Worm (Caenorhabditis elegans): ENCODE data around the gene ZK688.11.

The ZK688.11 gene

ce11 chrIII:7891573-7892306, 7.0 kb upstream of the ZK688.11 start, which contains the start of the genes ZK688.5 and fahd-1 (continued):
- no peak for TF ChIP-seq nhr-237 (tag; optimal IDR thresholded peaks at IDR 0.05)
- TF ChIP-seq skn-1 (tag; optimal IDR thresholded peaks at IDR 0.05) = no peak
- TF ChIP-seq lsy-12 (tag; optimal IDR thresholded peaks at IDR 0.05) = peak; percentile 68
- TF ChIP-seq mdl-1 (tag; optimal IDR thresholded peaks at IDR 0.05) = peak; percentile 51
- TF ChIP-seq nhr-11 (tag; optimal IDR thresholded peaks at IDR 0.05) = no peak
- peak; percentile 80 for TF ChIP-seq pha-4 (tag; optimal IDR thresholded peaks at IDR 0.05)
- TF ChIP-seq elt-3 (tag; optimal IDR thresholded peaks at IDR 0.05) = no peak
- no peak for TF ChIP-seq nhr-77 (tag; optimal IDR thresholded peaks at IDR 0.05)
- peak; percentile 38 for TF ChIP-seq nhr-76 (tag; optimal IDR thresholded peaks at IDR 0.05)
- TF ChIP-seq fkh-2 (tag; optimal IDR thresholded peaks at IDR 0.05) = no peak
- TF ChIP-seq fos-1 (tag; optimal IDR thresholded peaks at IDR 0.05) = no peak
- TF ChIP-seq hmg-11 (tag; optimal IDR thresholded peaks at IDR 0.05) = peak; percentile 77

- no peak for TF ChIP-seq unc-62 (GFP tag; optimal IDR thresholded peaks at IDR 0.05)
- TF ChIP-seq nhr-43 (tag; optimal IDR thresholded peaks at IDR 0.05; ENCODE audit: poor library complexity, severe bottlenecking) = no peak
- TF ChIP-seq jun-1 (tag; optimal IDR thresholded peaks at IDR 0.05) = no peak
- TF ChIP-seq nhr-237 (tag; optimal IDR thresholded peaks at IDR 0.05) = no peak
- TF ChIP-seq elt-2 (tag; optimal IDR thresholded peaks at IDR 0.05) = no peak
- no peak for TF ChIP-seq nfya-1 (tag; optimal IDR thresholded peaks at IDR 0.05; ENCODE audit: insufficient read depth)
- no peak for TF ChIP-seq nhr-23 (tag; optimal IDR thresholded peaks at IDR 0.05)
- no peak for TF ChIP-seq lin-15B (tag; optimal IDR thresholded peaks at IDR 0.05)
- no peak for TF ChIP-seq unc-39 (tag; optimal IDR thresholded peaks at IDR 0.05)
- TF ChIP-seq fkh-10 (GFP tag; optimal IDR thresholded peaks at IDR 0.05) = no peak
- TF ChIP-seq snpc-4 (tag; optimal IDR thresholded peaks at IDR 0.05) = no peak
Measured at ce11 chrIII:7889036-7889435, 4.3 kb upstream of the ZK688.11 start.

DNA sequence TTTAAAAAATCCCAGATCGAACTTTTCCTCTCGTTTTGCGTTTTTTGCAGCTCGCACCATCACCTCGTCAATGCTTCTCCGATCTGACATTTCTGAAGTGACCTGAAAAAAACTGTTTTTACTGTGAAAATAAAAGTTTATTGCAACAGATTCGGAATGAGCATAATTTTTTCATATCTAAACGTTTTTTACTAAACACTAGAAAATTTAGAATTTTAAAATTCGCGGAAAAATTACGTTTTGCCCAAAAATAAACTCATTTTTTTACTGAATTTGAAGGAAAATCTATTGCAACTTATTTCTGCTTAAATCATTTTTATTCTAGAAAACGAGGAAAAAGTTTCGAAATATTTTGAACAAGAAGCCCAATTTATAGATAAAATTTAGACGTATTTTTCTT, 1.9 kb downstream of the ZK688.11 start, which contains the start of gene ZK688.9:
Gene ZK688.9 (minus strand): TSS at position 101 of the 400 bp plus-strand sequence.
- TF ChIP-seq nhr-25 (tag; optimal IDR thresholded peaks at IDR 0.05) (no peak), elt-1 (tag; optimal IDR thresholded peaks at IDR 0.05) (no peak), mdl-1 (tag; optimal IDR thresholded peaks at IDR 0.05) (no peak)

DNA sequence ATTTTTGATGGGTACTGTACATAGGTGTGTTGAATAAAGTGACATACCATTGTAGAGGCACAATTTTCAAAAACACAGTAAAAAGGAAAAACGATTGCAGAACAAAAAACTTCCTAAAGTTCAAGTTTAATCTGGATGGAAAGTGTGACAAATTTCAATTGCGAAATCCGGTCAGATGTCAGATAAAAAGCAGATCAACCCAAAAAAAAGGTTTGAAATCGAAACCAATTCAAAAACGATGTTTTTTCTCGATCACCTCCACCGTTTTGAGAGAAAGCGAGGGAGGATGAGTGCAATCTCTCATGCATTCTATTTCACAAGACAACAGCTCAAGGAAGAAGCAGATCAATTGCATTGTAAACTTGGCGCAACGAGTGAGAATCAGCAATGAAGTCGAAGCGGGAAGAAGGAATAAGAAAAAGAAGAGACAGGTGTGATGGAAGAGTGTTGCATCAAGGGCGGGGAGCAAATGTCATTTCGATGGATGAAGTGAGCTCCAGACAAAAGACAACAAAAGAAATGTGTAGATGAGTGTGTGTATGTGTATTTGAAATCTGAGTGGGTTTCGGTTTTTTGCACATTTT, 4.5 kb downstream of the ZK688.11 start:
- TF ChIP-seq mml-1 (tag; optimal IDR thresholded peaks at IDR 0.05) (no peak), lsy-12 (tag; optimal IDR thresholded peaks at IDR 0.05) (no peak), nhr-77 (tag; optimal IDR thresholded peaks at IDR 0.05) (no peak), egl-27 (tag; optimal IDR thresholded peaks at IDR 0.05) (no peak), elt-3 (tag; optimal IDR thresholded peaks at IDR 0.05) (no peak), nhr-12 (tag; optimal IDR thresholded peaks at IDR 0.05) (no peak), unc-62 (GFP tag; optimal IDR thresholded peaks at IDR 0.05) (no peak), hmg-11 (tag; optimal IDR thresholded peaks at IDR 0.05) (no peak), lin-15B (tag; optimal IDR thresholded peaks at IDR 0.05) (no peak), ceh-82 (tag; optimal IDR thresholded peaks at IDR 0.05) (no peak), ZK546.5 (tag; optimal IDR thresholded peaks at IDR 0.05) (no peak), lin-39 (tag; optimal IDR thresholded peaks at IDR 0.05) (no peak), zag-1 (tag; optimal IDR thresholded peaks at IDR 0.05) (no peak), ztf-11 (tag; optimal IDR thresholded peaks at IDR 0.05) (no peak), elt-2 (tag; optimal IDR thresholded peaks at IDR 0.05) (no peak)

- TF ChIP-seq pqm-1 (tag; optimal IDR thresholded peaks at IDR 0.05) (no peak), elt-3 (tag; optimal IDR thresholded peaks at IDR 0.05) (no peak), skn-1 (tag; optimal IDR thresholded peaks at IDR 0.05) (no peak), elt-1 (tag; optimal IDR thresholded peaks at IDR 0.05) (no peak), nhr-67 (tag; optimal IDR thresholded peaks at IDR 0.05) (no peak), nhr-11 (tag; optimal IDR thresholded peaks at IDR 0.05) (no peak), unc-62 (GFP tag; optimal IDR thresholded peaks at IDR 0.05) (no peak), ZK546.5 (tag; optimal IDR thresholded peaks at IDR 0.05) (no peak), ceh-28 (tag; optimal IDR thresholded peaks at IDR 0.05) (no peak), lsy-12 (tag; optimal IDR thresholded peaks at IDR 0.05) (no peak), mdl-1 (tag; optimal IDR thresholded peaks at IDR 0.05) (no peak), egl-27 (tag; optimal IDR thresholded peaks at IDR 0.05) (no peak), lin-15B (tag; optimal IDR thresholded peaks at IDR 0.05) (no peak)
Measured at ce11 chrIII:7878852-7879329, 5.9 kb downstream of the ZK688.11 start, which contains the start of gene sup-18. Gene sup-18, minus strand, starts transcription at chrIII:7878902.

Data from whole organism, L3 larva.